Worm (Caenorhabditis elegans) whole organism, L1 larva: ENCODE data around the gene K07H8.9.

Experiments used
- ama-1 ChIP-seq: fragments of 150-350 bp; optimal IDR thresholded peaks from 2 replicates; lab custom pipeline; 2014
- elt-3 ChIP-seq, 6 experiments: fragments of 150-350 bp in 1 of 6; sonication (generic microtip); optimal IDR thresholded peaks; 2 replicates each; lab custom pipeline; 2017 to 2018; ENCODE audit warnings: missing biosample characterization in 6 of 6, missing genetic modification characterization in 6 of 6, inconsistent platforms in 1 of 6
- nhr-76 ChIP-seq: sonication (generic microtip); optimal IDR thresholded peaks from 2 replicates; lab custom pipeline; 2017; ENCODE audit warnings: missing biosample characterization, missing genetic modification characterization
- pax-3 ChIP-seq: fragments of 200-800 bp; sonication (Bioruptor generic); optimal IDR thresholded peaks from 2 replicates; lab custom pipeline; 2018; ENCODE audit warnings: mild to moderate bottlenecking, missing genetic modification characterization, moderate library complexity, missing compliant biosample characterization

DNA sequence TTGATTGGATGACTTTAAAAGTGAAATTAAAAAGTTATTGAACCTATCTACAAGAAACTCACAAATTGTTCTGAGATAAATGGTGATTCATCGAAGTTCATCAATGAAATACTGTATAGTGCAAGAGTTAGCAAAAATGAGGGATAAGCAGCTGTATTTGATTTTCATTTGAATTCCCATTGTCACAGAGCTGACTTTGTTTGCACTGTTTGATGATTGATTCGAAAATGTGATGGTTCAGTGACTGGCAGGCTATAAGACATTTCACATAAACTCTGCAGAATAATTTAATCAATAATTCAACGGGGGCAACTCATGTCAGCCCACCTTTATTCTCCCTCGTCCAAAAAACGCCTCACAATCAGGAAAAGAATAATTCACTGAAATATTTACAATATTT lies 42.7 kb downstream of the K07H8.9 start, which contains the start of gene T09A12.8:
- TF ChIP-seq nhr-76, result no peak
- TF ChIP-seq elt-3 (tag; optimal IDR thresholded peaks at IDR 0.05; lab: Kevin White, UChicago), result no peak
- TF ChIP-seq pax-3 (tag; lab: Kevin White, UChicago), result no peak
- TF ChIP-seq ama-1 (lab: Kevin White, UChicago), result no peak
